Fruit fly (Drosophila melanogaster): Measurements from ENCODE around the gene CG33725.

The CG33725 gene

DNA sequence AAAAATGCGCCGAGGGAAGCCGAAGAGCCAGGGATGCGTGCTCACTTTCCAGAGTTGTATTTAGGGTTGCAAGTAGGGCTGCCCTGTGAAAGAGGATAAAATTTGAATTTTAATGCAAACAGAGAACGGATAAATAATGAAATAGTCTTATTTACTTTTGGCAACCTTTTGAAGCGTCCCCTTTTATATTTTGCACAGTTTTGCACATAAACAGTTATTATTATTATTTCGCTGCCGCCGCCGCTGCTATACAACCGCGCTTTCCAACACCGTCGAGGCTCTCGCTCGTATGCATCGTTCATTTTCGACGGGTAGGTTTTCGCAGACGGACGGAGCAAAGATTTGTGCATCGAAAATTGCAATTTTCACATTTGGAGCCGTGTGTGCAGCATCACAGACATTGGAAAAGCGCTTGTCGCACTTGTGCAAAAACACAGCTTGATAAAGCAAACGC, 32.4 kb downstream of the CG33725 start, which contains the start of the genes sti and tral (continued):
- TF ChIP-seq zen (tag; optimal IDR thresholded peaks at IDR 0.05) = peak; percentile 82
- peak; percentile 96 for TF ChIP-seq CG9932 (GFP tag; IDR thresholded peaks at IDR 0.05)
- TF ChIP-seq Ssrp (tag; optimal IDR thresholded peaks at IDR 0.05) = peak; percentile 78
- no peak for TF ChIP-seq nau (GFP tag; optimal IDR thresholded peaks at IDR 0.05)
- TF ChIP-seq dysf (GFP tag; IDR thresholded peaks at IDR 0.05) = peak; percentile 82
- TF ChIP-seq Hr3 (GFP tag; optimal IDR thresholded peaks at IDR 0.05) = peak; percentile 94
- TF ChIP-seq mld (GFP tag; IDR thresholded peaks at IDR 0.05; ENCODE audit: partially characterized antibody) = no peak
- peak; percentile 96 for TF ChIP-seq CG10543 (GFP tag; optimal IDR thresholded peaks at IDR 0.05)
- peak; percentile 91 for TF ChIP-seq ems (GFP tag; optimal IDR thresholded peaks at IDR 0.05)
- peak; percentile 86 for TF ChIP-seq CG17359 (tag; optimal IDR thresholded peaks at IDR 0.05)
- TF ChIP-seq CG4617 (GFP tag; optimal IDR thresholded peaks at IDR 0.05; ENCODE audit: borderline replicate concordance) = peak; percentile 92
- TF ChIP-seq cas (GFP tag; IDR thresholded peaks at IDR 0.05) = peak; percentile 81; the same call in 1 of the 2 replicates
- TF ChIP-seq HLH3B (GFP tag; IDR thresholded peaks at IDR 0.05) = peak; percentile 80
- peak; percentile 87 for TF ChIP-seq CG12769 (tag; optimal IDR thresholded peaks at IDR 0.05)
- peak; percentile 91 for TF ChIP-seq CG4424 (GFP tag; optimal IDR thresholded peaks at IDR 0.05)
- peak; percentile 68 for TF ChIP-seq CG17328 (GFP tag; IDR thresholded peaks at IDR 0.05)
- TF ChIP-seq chif (GFP tag; optimal IDR thresholded peaks at IDR 0.05) = peak; percentile 85 to 93
- TF ChIP-seq Hmr (GFP tag; optimal IDR thresholded peaks at IDR 0.05) = peak; percentile 90
- TF ChIP-seq Pdp1 (GFP tag; optimal IDR thresholded peaks at IDR 0.05) = peak; percentile 84 to 95
- peak; percentile 18; the same call in 1 of the 2 replicates for TF ChIP-seq CG4360 (GFP tag; IDR thresholded peaks at IDR 0.05)
- no peak for TF ChIP-seq cg (GFP tag; optimal IDR thresholded peaks at IDR 0.05)
- peak; percentile 75 for TF ChIP-seq CG7839 (tag; optimal IDR thresholded peaks at IDR 0.05)
- peak; percentile 79 to 96 for TF ChIP-seq Hr51 (GFP tag; optimal IDR thresholded peaks at IDR 0.05)
- TF ChIP-seq pros (GFP tag; optimal IDR thresholded peaks at IDR 0.05) = peak; percentile 19
- TF ChIP-seq slbo (GFP tag; IDR thresholded peaks at IDR 0.05) = peak; percentile 94
- peak; percentile 93 for TF ChIP-seq CG15514 (GFP tag; optimal IDR thresholded peaks at IDR 0.05)
- TF ChIP-seq CG17568 (GFP tag; optimal IDR thresholded peaks at IDR 0.05) = no peak
- peak; percentile 87 for TF ChIP-seq Atf-2 (GFP tag; optimal IDR thresholded peaks at IDR 0.05)
- peak; percentile 33 for TF ChIP-seq D (optimal IDR thresholded peaks at IDR 0.05)
- peak; percentile 64 for TF ChIP-seq D (GFP tag; optimal IDR thresholded peaks at IDR 0.05)
- peak; percentile 95 for TF ChIP-seq tx (GFP tag; optimal IDR thresholded peaks at IDR 0.05)
- TF ChIP-seq CG3838 (GFP tag; optimal IDR thresholded peaks at IDR 0.05) = peak; percentile 44
- TF ChIP-seq CG18262 (tag; optimal IDR thresholded peaks at IDR 0.05) = peak; percentile 79
- peak; percentile 55 for TF ChIP-seq Hmx (GFP tag; optimal IDR thresholded peaks at IDR 0.05)
- TF ChIP-seq crc (GFP tag; optimal IDR thresholded peaks at IDR 0.05) = peak; percentile 77
- peak; percentile 75 for TF ChIP-seq CrebB (tag; optimal IDR thresholded peaks at IDR 0.05)
- TF ChIP-seq peb (GFP tag; IDR thresholded peaks at IDR 0.05) = peak; percentile 53; the same call in 1 of the 2 replicates
- TF ChIP-seq knrl (GFP tag; IDR thresholded peaks at IDR 0.05; ENCODE audit: partially characterized antibody) = peak; percentile 43; the same call in 1 of the 3 replicates
- peak; percentile 94 for TF ChIP-seq chn (GFP tag; optimal IDR thresholded peaks at IDR 0.05)
- peak; percentile 82 for TF ChIP-seq CG3407 (GFP tag; optimal IDR thresholded peaks at IDR 0.05)
- TF ChIP-seq B-H1 (GFP tag; IDR thresholded peaks at IDR 0.05) = peak; percentile 76
- peak; percentile 97 for TF ChIP-seq mam (GFP tag; optimal IDR thresholded peaks at IDR 0.05)
- peak; percentile 58 for TF ChIP-seq CG6854 (GFP tag; optimal IDR thresholded peaks at IDR 0.05)
- peak; percentile 95 for TF ChIP-seq Dip3 (GFP tag; optimal IDR thresholded peaks at IDR 0.05)
- peak; percentile 85 for TF ChIP-seq Nf-YC (tag; optimal IDR thresholded peaks at IDR 0.05)
- TF ChIP-seq CG4854 (GFP tag; optimal IDR thresholded peaks at IDR 0.05) = peak; percentile 88
- TF ChIP-seq Hey (tag; optimal IDR thresholded peaks at IDR 0.05) = peak; percentile 58
- TF ChIP-seq Xrp1 (GFP tag; IDR thresholded peaks at IDR 0.05) = peak; percentile 84
- TF ChIP-seq trem (tag; optimal IDR thresholded peaks at IDR 0.05) = peak; percentile 97
- peak; percentile 72 for TF ChIP-seq CG10959 (GFP tag; IDR thresholded peaks at IDR 0.05)
